Worm (Caenorhabditis elegans): ENCODE results near the gene Y38F1A.8.
"Not testable (repeated sequence)": the region's sequence is repeated elsewhere in the genome, so short reads cannot be mapped to it uniquely, and the experiment has no call there.

DNA sequence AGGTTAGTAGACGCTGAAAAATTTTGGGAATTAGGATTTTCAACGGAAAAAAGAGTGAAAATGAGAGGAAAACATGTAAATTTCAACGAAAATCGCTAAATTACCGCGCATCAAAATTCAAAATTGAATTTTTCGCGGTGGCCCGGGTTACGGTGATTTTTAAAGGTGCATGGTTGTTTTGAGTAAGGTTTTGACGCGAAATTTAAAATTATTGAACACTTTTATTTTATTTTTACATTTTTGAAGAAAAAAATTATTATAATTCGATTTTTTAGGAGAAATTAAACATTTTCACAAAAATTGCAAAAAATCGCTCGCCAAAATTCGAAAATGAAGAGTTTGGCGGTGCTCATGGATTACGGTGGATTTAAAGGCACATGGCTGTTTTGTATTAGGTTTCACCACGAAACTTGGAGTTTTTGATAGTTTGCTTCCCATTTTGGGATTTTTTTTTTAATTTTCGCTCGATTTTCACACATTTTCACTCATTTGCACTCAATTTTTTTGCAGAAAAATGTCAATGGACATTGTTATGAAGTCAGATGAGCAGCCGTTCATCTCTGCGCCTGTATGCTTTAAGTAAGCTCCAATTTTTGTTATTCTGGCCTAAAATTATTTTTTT, 42.9 kb upstream of the Y38F1A.8 start, which contains the start of gene puf-6:
- TF ChIP-seq ama-1 (optimal IDR thresholded peaks at IDR 0.05); ets-7 (tag; optimal IDR thresholded peaks at IDR 0.05); tbx-11 (GFP tag; IDR thresholded peaks at IDR 0.05); ceh-36 (tag; optimal IDR thresholded peaks at IDR 0.05); B0310.2 (tag; optimal IDR thresholded peaks at IDR 0.05): not testable (repeated sequence)

Measured in whole organism, early embryonic.